Fruit fly (Drosophila melanogaster) whole organism, prepupa: ENCODE results near the gene CG42300.

ENCODE experiments used
- CG8119 ChIP-seq: fragments of 200-800 bp; sonication (Bioruptor generic); IDR thresholded peaks from 3 replicates; pipeline ENCODE4 v1.3.6; 2022; ENCODE audit warnings: missing biosample characterization, missing genetic modification characterization
- Hr4 ChIP-seq: fragments of 200-800 bp; sonication (Bioruptor generic); optimal IDR thresholded peaks from 3 replicates; lab custom pipeline; 2016; ENCODE audit warnings: missing biosample characterization, missing genetic modification characterization
- cyc ChIP-seq: fragments of 200-800 bp; sonication (Bioruptor generic); optimal IDR thresholded peaks from 3 replicates; lab custom pipeline; 2016; ENCODE audit warnings: missing biosample characterization, missing genetic modification characterization

DNA sequence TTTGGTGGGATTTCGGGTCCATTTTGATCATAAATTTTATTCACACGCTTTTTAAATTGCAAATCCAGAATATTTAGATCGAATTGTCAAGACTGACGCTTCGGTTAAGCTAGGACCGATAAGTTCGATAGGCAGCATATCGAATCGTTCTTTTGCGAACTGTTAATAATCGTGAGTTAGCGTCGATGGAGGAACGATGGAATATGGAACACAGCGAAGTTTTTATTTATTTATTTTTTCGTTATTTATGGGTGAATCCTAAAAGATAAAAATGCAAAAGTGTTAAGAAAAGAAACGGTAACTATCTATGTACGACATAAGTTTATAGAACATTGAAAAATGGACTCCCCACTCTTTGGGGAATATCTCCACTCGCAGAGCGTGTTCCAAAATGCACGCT, at the start of gene CG42300:
- no peak for TF ChIP-seq Hr4
- no peak for TF ChIP-seq CG8119 (GFP tag; lab: Robert Waterston, UW)
- TF ChIP-seq cyc (GFP tag; lab: Kevin White, UChicago) = no peak
